Fruit fly (Drosophila melanogaster) whole organism, adult: Measurements from ENCODE around the gene Pburs.

Experiments used
- CG12768 ChIP-seq: fragments of 200-800 bp; sonication (Bioruptor generic); optimal IDR thresholded peaks from 2 replicates; lab custom pipeline; 2017; ENCODE audit warnings: missing biosample characterization, missing genetic modification characterization, mild to moderate bottlenecking, moderate library complexity, missing genetic modification reagents
- CG14711 ChIP-seq: fragments of 200-800 bp; sonication (Bioruptor generic); optimal IDR thresholded peaks from 2 replicates; lab custom pipeline; 2018; ENCODE audit warnings: missing biosample characterization, mild to moderate bottlenecking, missing genetic modification characterization, moderate library complexity
- CG33017 ChIP-seq: fragments of 200-800 bp; sonication (Bioruptor generic); optimal IDR thresholded peaks from 2 replicates; lab custom pipeline; 2018; ENCODE audit warnings: missing biosample characterization, mild to moderate bottlenecking, missing genetic modification characterization, moderate library complexity
- CG5204 ChIP-seq: fragments of 200-800 bp; sonication (Bioruptor generic); optimal IDR thresholded peaks from 2 replicates; lab custom pipeline; 2016; ENCODE audit warnings: missing biosample characterization, missing genetic modification characterization
- CG7045 ChIP-seq: fragments of 200-800 bp; sonication (Bioruptor generic); optimal IDR thresholded peaks from 2 replicates; lab custom pipeline; 2017; ENCODE audit warnings: missing biosample characterization, mild to moderate bottlenecking, missing genetic modification characterization
- Hr96 ChIP-seq: fragments of 200-800 bp; sonication (Bioruptor generic); optimal IDR thresholded peaks from 2 replicates; lab custom pipeline; 2016; ENCODE audit warnings: missing biosample characterization, missing genetic modification characterization
- cic ChIP-seq: fragments of 200-800 bp; sonication (Bioruptor generic); optimal IDR thresholded peaks from 2 replicates; lab custom pipeline; 2017; ENCODE audit warnings: missing biosample characterization, mild to moderate bottlenecking, missing genetic modification characterization, moderate library complexity
- cnc ChIP-seq, 2 experiments: fragments of >200 bp; optimal IDR thresholded peaks; 2 replicates each; lab custom pipeline; 2017
- kay ChIP-seq: fragments of 200-800 bp; sonication (Bioruptor generic); peaks from one replicate; lab custom pipeline; 2016; ENCODE audit warnings: missing biosample characterization, missing genetic modification characterization, borderline replicate concordance
- ovo ChIP-seq: fragments of 200-800 bp; sonication (Bioruptor generic); optimal IDR thresholded peaks from 2 replicates; lab custom pipeline; 2016; ENCODE audit warnings: missing biosample characterization, missing genetic modification characterization
- pad ChIP-seq: fragments of 200-800 bp; sonication (Bioruptor generic); optimal IDR thresholded peaks from 3 replicates; lab custom pipeline; 2017; ENCODE audit warnings: missing biosample characterization, missing genetic modification characterization, mild to moderate bottlenecking, moderate library complexity, missing genetic modification reagents

dm6 chr2L:14367274-14367669 is 49.9 kb downstream of the Pburs start:
- no peak for TF ChIP-seq Hr96 (GFP tag; lab: Kevin White, UChicago)
- TF ChIP-seq cic (GFP tag; lab: Kevin White, UChicago), result no peak
- TF ChIP-seq CG5204, result no peak
- TF ChIP-seq ovo, result no peak
- no peak for TF ChIP-seq cnc (optimal IDR thresholded peaks at IDR 0.05; lab: Kevin White, UChicago)
- TF ChIP-seq CG12768 (GFP tag; lab: Kevin White, UChicago), result no peak
- no peak for TF ChIP-seq CG7045 (GFP tag; lab: Kevin White, UChicago)
- TF ChIP-seq pad (GFP tag; lab: Kevin White, UChicago), result no peak
- no peak for TF ChIP-seq CG33017 (tag; lab: Kevin White, UChicago)
- TF ChIP-seq CG14711 (tag; lab: Kevin White, UChicago), result no peak
- no peak for TF ChIP-seq kay (GFP tag; lab: Kevin White, UChicago)
